Worm (Caenorhabditis elegans): ENCODE measurements around the gene asp-14.
A peak's percentile ranks its signal among the peaks of the same experiment; 100 is the strongest.

- TF ChIP-seq nhr-42 (GFP tag; IDR thresholded peaks at IDR 0.05) (no peak), nhr-76 (tag; optimal IDR thresholded peaks at IDR 0.05) (no peak), ctbp-1 (GFP tag; IDR thresholded peaks at IDR 0.05) (no peak), nhr-11 (tag; optimal IDR thresholded peaks at IDR 0.05) (no peak), cey-2 (tag; optimal IDR thresholded peaks at IDR 0.05; ENCODE audit: borderline replicate concordance, insufficient read depth) (no peak), lin-29 (GFP tag; IDR thresholded peaks at IDR 0.05) (no peak), unc-62 (GFP tag; optimal IDR thresholded peaks at IDR 0.05 in 1 of 2) (peak in 1 of 2 experiments; percentile 6), unc-62 (tag; optimal IDR thresholded peaks at IDR 0.05) (no peak)
Observed at ce11 chrX:6416357-6417087, 29.9 kb downstream of the asp-14 start, which contains the start of gene T22E5.6.

Data from whole organism, L4 larva.